Worm (Caenorhabditis elegans) whole organism, mixed stage, embryonic: ENCODE results near the gene K12H4.2.

Source experiments
- blmp-1 ChIP-seq: fragments of 150-350 bp; optimal IDR thresholded peaks from 2 replicates; lab custom pipeline; 2014; ENCODE audit warnings: missing biosample characterization, missing genetic modification characterization
- elt-3 ChIP-seq: fragments of 150-350 bp; optimal IDR thresholded peaks from 2 replicates; lab custom pipeline; 2014; ENCODE audit warnings: missing biosample characterization, missing genetic modification characterization
- hlh-1 ChIP-seq: fragments of 150-350 bp; optimal IDR thresholded peaks from 2 replicates; lab custom pipeline; 2014; ENCODE audit warnings: missing biosample characterization, missing genetic modification reagents, missing genetic modification characterization
- nhr-237 ChIP-seq: fragments of 150-350 bp; optimal IDR thresholded peaks from 2 replicates; lab custom pipeline; 2014; ENCODE audit warnings: missing biosample characterization, missing genetic modification characterization
- nhr-76 ChIP-seq: sonication (generic microtip); optimal IDR thresholded peaks from 2 replicates; lab custom pipeline; 2017; ENCODE audit warnings: missing biosample characterization, missing genetic modification characterization
- pha-4 ChIP-seq: fragments of 150-350 bp; optimal IDR thresholded peaks from 2 replicates; lab custom pipeline; 2018; ENCODE audit warnings: missing biosample characterization, missing genetic modification reagents, missing genetic modification characterization
- unc-62 ChIP-seq: fragments of 150-350 bp; optimal IDR thresholded peaks from 2 replicates; lab custom pipeline; 2014; ENCODE audit warnings: missing biosample characterization, missing genetic modification reagents, missing genetic modification characterization

DNA sequence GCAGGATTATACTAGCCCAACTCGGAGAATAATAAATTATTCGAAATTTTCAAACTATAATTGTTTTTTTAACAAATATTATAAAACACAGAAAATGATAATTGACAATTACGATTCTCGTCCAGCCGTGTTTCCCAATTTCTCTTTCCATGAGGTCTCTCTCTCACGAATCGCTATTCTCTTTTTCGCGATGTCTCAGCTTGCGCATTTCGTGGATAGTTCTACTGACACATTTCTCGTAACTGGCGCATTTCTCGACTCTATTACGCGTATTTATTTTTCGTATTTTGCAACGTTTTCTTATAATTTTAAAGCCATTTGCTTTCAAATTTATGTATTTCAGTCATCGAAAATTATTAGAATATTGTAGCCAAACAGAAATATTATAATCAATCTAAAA is 3.7 kb upstream of the K12H4.2 start:
- TF ChIP-seq nhr-76 (tag; lab: Kevin White, UChicago) (no peak), nhr-237 (tag; lab: Kevin White, UChicago) (peak; percentile 99), pha-4 (peak; percentile 98), blmp-1 (tag; lab: Kevin White, UChicago) (peak; percentile 67), unc-62 (GFP tag; lab: Kevin White, UChicago) (peak; percentile 94), hlh-1 (tag; lab: Kevin White, UChicago) (peak; percentile 88), elt-3 (tag; lab: Kevin White, UChicago) (peak; percentile 87)
